Fruit fly (Drosophila melanogaster) whole organism, embryonic: ENCODE measurements around the gene CG10068.

ENCODE experiments used
- Blimp-1 ChIP-seq: fragments of 200-800 bp; sonication (Bioruptor generic); optimal IDR thresholded peaks from 3 replicates; lab custom pipeline; 2018; ENCODE audit warnings: missing biosample characterization, missing genetic modification characterization, mild to moderate bottlenecking, moderate library complexity, missing genetic modification reagents
- CG10267 ChIP-seq: fragments of 200-800 bp; sonication (Bioruptor generic); optimal IDR thresholded peaks from 2 replicates; lab custom pipeline; 2018; ENCODE audit warnings: missing biosample characterization, mild to moderate bottlenecking, missing genetic modification characterization, moderate library complexity
- CG10321 ChIP-seq: fragments of 200-800 bp; sonication (Bioruptor generic); IDR thresholded peaks from 2 replicates; pipeline ENCODE4 v1.3.6; 2022; ENCODE audit warnings: missing biosample characterization, missing genetic modification characterization
- CG10366 ChIP-seq: fragments of 200-800 bp; sonication (Bioruptor generic); IDR thresholded peaks from 2 replicates; pipeline ENCODE4 v1.3.6; 2022; ENCODE audit warnings: missing biosample characterization, missing genetic modification characterization
- CG10979 ChIP-seq: fragments of 200-800 bp; sonication (Bioruptor generic); optimal IDR thresholded peaks from 2 replicates; lab custom pipeline; 2018; ENCODE audit warnings: missing biosample characterization, mild to moderate bottlenecking, missing genetic modification characterization, moderate library complexity
- CG12769 ChIP-seq: fragments of 200-800 bp; sonication (Bioruptor generic); optimal IDR thresholded peaks from 2 replicates; lab custom pipeline; 2019; ENCODE audit warnings: missing biosample characterization, mild to moderate bottlenecking, missing genetic modification characterization, moderate library complexity
- CG15269 ChIP-seq: fragments of 200-800 bp; sonication (Bioruptor generic); optimal IDR thresholded peaks from 2 replicates; lab custom pipeline; 2018; ENCODE audit warnings: missing biosample characterization, mild to moderate bottlenecking, missing genetic modification characterization, moderate library complexity
- CG2116 ChIP-seq: fragments of 200-800 bp; sonication (Bioruptor generic); optimal IDR thresholded peaks from 3 replicates; lab custom pipeline; 2018; ENCODE audit warnings: missing biosample characterization, mild to moderate bottlenecking, missing genetic modification characterization
- CG2712 ChIP-seq: fragments of 200-800 bp; optimal IDR thresholded peaks from 3 replicates; lab custom pipeline; 2019; ENCODE audit warnings: missing biosample characterization, mild to moderate bottlenecking, missing genetic modification characterization, moderate library complexity
- CG31224 ChIP-seq: fragments of 200-800 bp; sonication (Bioruptor generic); IDR thresholded peaks from 2 replicates; pipeline ENCODE4 v1.3.6; 2022; ENCODE audit warnings: missing biosample characterization, missing genetic modification characterization
- CG34376 ChIP-seq: fragments of 200-800 bp; sonication (Bioruptor generic); optimal IDR thresholded peaks from 2 replicates; lab custom pipeline; 2018; ENCODE audit warnings: missing biosample characterization, mild to moderate bottlenecking, missing genetic modification characterization
- CG4424 ChIP-seq: fragments of 200-800 bp; sonication (Bioruptor generic); optimal IDR thresholded peaks from 3 replicates; lab custom pipeline; 2016; ENCODE audit warnings: missing biosample characterization, missing genetic modification characterization
- CG6791 ChIP-seq: fragments of 200-800 bp; sonication (Bioruptor generic); IDR thresholded peaks from 3 replicates; pipeline ENCODE4 v1.3.6; 2022; ENCODE audit warnings: missing biosample characterization, missing genetic modification characterization; ENCODE audit not compliant: partially characterized antibody
- CG7839 ChIP-seq: fragments of 200-800 bp; sonication (Bioruptor generic); optimal IDR thresholded peaks from 3 replicates; lab custom pipeline; 2018; ENCODE audit warnings: missing biosample characterization, mild to moderate bottlenecking, missing genetic modification characterization, moderate library complexity
- CG9215 ChIP-seq: fragments of 200-800 bp; sonication (Bioruptor generic); IDR thresholded peaks from 2 replicates; pipeline ENCODE4 v1.3.6; 2022; ENCODE audit warnings: missing biosample characterization, missing genetic modification characterization
- CG9437 ChIP-seq: fragments of 200-800 bp; sonication (Bioruptor generic); optimal IDR thresholded peaks from 2 replicates; lab custom pipeline; 2018; ENCODE audit warnings: missing biosample characterization, mild to moderate bottlenecking, missing genetic modification characterization
- CG9727 ChIP-seq: fragments of 200-800 bp; sonication (Bioruptor generic); optimal IDR thresholded peaks from 3 replicates; lab custom pipeline; 2017; ENCODE audit warnings: missing biosample characterization, mild to moderate bottlenecking, missing genetic modification characterization
- CoRest ChIP-seq: fragments of 200-800 bp; sonication (Bioruptor generic); optimal IDR thresholded peaks from 3 replicates; lab custom pipeline; 2018; ENCODE audit warnings: missing biosample characterization, mild to moderate bottlenecking, missing genetic modification characterization, moderate library complexity
- D19A ChIP-seq: fragments of 200-800 bp; optimal IDR thresholded peaks from 3 replicates; lab custom pipeline; 2019; ENCODE audit warnings: missing biosample characterization, mild to moderate bottlenecking, missing genetic modification characterization, moderate library complexity
- Hr78 ChIP-seq, 2 experiments: fragments of 200-800 bp in 1 of 2; fragments of >200 bp in 1 of 2; sonication (Bioruptor generic) in 1 of 2; optimal IDR thresholded peaks; 2 replicates each; lab custom pipeline; 2017 to 2019; ENCODE audit warnings: missing biosample characterization in 2 of 2, missing genetic modification characterization in 2 of 2, mild to moderate bottlenecking in 1 of 2, moderate library complexity in 1 of 2
- Hsf ChIP-seq: fragments of 200-800 bp; sonication (Bioruptor generic); optimal IDR thresholded peaks from 3 replicates; lab custom pipeline; 2016; ENCODE audit warnings: missing biosample characterization, missing genetic modification characterization
- Lim3 ChIP-seq: fragments of 200-800 bp; sonication (Bioruptor generic); IDR thresholded peaks from 2 replicates; pipeline ENCODE4 v1.3.6; 2022; ENCODE audit warnings: missing biosample characterization, missing genetic modification characterization
- NFAT ChIP-seq: fragments of 200-800 bp; sonication (Bioruptor generic); IDR thresholded peaks from 2 replicates; pipeline ENCODE4 v1.3.6; 2022; ENCODE audit warnings: missing biosample characterization, missing genetic modification characterization
- NK7.1 ChIP-seq: fragments of 200-800 bp; sonication (Bioruptor generic); optimal IDR thresholded peaks from 3 replicates; lab custom pipeline; 2016; ENCODE audit warnings: missing biosample characterization, missing genetic modification characterization
- Nf-YA ChIP-seq: fragments of 200-800 bp; sonication (Bioruptor generic); IDR thresholded peaks from 2 replicates; pipeline ENCODE4 v1.3.6; 2022; ENCODE audit warnings: missing biosample characterization, missing genetic modification characterization
- Pdp1 ChIP-seq, 2 experiments: fragments of 200-800 bp; sonication (Bioruptor generic); optimal IDR thresholded peaks; 3 replicates each; lab custom pipeline; 2016; ENCODE audit warnings: missing biosample characterization in 2 of 2, missing genetic modification characterization in 2 of 2, mild to moderate bottlenecking in 1 of 2, moderate library complexity in 1 of 2
- Rfx ChIP-seq: fragments of 200-800 bp; sonication (Bioruptor generic); IDR thresholded peaks from 2 replicates; pipeline ENCODE4 v1.3.6; 2022; ENCODE audit warnings: missing biosample characterization, missing genetic modification characterization
- Ssrp ChIP-seq: fragments of 200-800 bp; sonication (Bioruptor generic); optimal IDR thresholded peaks from 2 replicates; lab custom pipeline; 2018; ENCODE audit warnings: missing biosample characterization, mild to moderate bottlenecking, missing genetic modification characterization, moderate library complexity
- Taf1 ChIP-seq: fragments of 200-800 bp; sonication (Bioruptor generic); IDR thresholded peaks from 2 replicates; pipeline ENCODE4 v1.3.6; 2022; ENCODE audit warnings: missing biosample characterization, missing genetic modification characterization
- Xbp1 ChIP-seq: fragments of 200-800 bp; sonication (Bioruptor generic); optimal IDR thresholded peaks from 3 replicates; lab custom pipeline; 2016; ENCODE audit warnings: missing biosample characterization, mild to moderate bottlenecking, missing genetic modification characterization
- ab ChIP-seq: fragments of 200-800 bp; sonication (Bioruptor generic); optimal IDR thresholded peaks from 2 replicates; lab custom pipeline; 2016; ENCODE audit warnings: missing biosample characterization, missing genetic modification characterization
- az2 ChIP-seq: fragments of 200-800 bp; sonication (Bioruptor generic); optimal IDR thresholded peaks from 3 replicates; lab custom pipeline; 2016; ENCODE audit warnings: missing biosample characterization, missing genetic modification characterization
- chinmo ChIP-seq: fragments of 200-800 bp; sonication (Bioruptor generic); IDR thresholded peaks from 4 replicates; pipeline ENCODE4 v1.3.6; 2022; ENCODE audit warnings: missing biosample characterization, missing genetic modification characterization; ENCODE audit not compliant: partially characterized antibody
- crol ChIP-seq: fragments of 200-800 bp; sonication (Bioruptor generic); IDR thresholded peaks from 2 replicates; pipeline ENCODE4 v1.3.6; 2022; ENCODE audit warnings: missing biosample characterization, missing genetic modification characterization
- da ChIP-seq: fragments of 200-800 bp; sonication (Bioruptor generic); optimal IDR thresholded peaks from 2 replicates; lab custom pipeline; 2016; ENCODE audit warnings: missing biosample characterization, missing genetic modification characterization
- dmrt11E ChIP-seq: fragments of 200-800 bp; sonication (Bioruptor generic); optimal IDR thresholded peaks from 3 replicates; lab custom pipeline; 2018; ENCODE audit warnings: missing biosample characterization, mild to moderate bottlenecking, missing genetic modification characterization, moderate library complexity
- gsb-n ChIP-seq: fragments of 200-800 bp; sonication (Bioruptor generic); optimal IDR thresholded peaks from 3 replicates; lab custom pipeline; 2018; ENCODE audit warnings: missing biosample characterization, mild to moderate bottlenecking, missing genetic modification characterization
- hth ChIP-seq: fragments of >200 bp; optimal IDR thresholded peaks from 2 replicates; lab custom pipeline; 2017; ENCODE audit warnings: inconsistent platforms
- kni ChIP-seq: fragments of 200-800 bp; sonication (Bioruptor generic); optimal IDR thresholded peaks from 3 replicates; lab custom pipeline; 2017; ENCODE audit warnings: mild to moderate bottlenecking, missing biosample characterization, missing genetic modification reagents, missing genetic modification characterization
- lmd ChIP-seq: fragments of 200-800 bp; sonication (Bioruptor generic); IDR thresholded peaks from 2 replicates; pipeline ENCODE4 v1.3.6; 2022; ENCODE audit warnings: missing biosample characterization, missing genetic modification characterization
- nom ChIP-seq: fragments of 200-800 bp; sonication (Bioruptor generic); optimal IDR thresholded peaks from 2 replicates; lab custom pipeline; 2017; ENCODE audit warnings: missing biosample characterization, missing genetic modification characterization, mild to moderate bottlenecking, moderate library complexity, missing genetic modification reagents
- oc ChIP-seq: fragments of 200-800 bp; sonication (Bioruptor generic); optimal IDR thresholded peaks from 2 replicates; lab custom pipeline; 2018; ENCODE audit warnings: missing biosample characterization, mild to moderate bottlenecking, missing genetic modification characterization, moderate library complexity
- row ChIP-seq: fragments of 200-800 bp; sonication (Bioruptor generic); IDR thresholded peaks from 3 replicates; pipeline ENCODE4 v1.3.6; 2022; ENCODE audit warnings: missing biosample characterization, missing genetic modification characterization
- sd ChIP-seq: fragments of 200-800 bp; sonication (Bioruptor generic); optimal IDR thresholded peaks from 3 replicates; lab custom pipeline; 2018; ENCODE audit warnings: missing biosample characterization, mild to moderate bottlenecking, missing genetic modification characterization, moderate library complexity
- sens ChIP-seq: fragments of 200-800 bp; sonication (Bioruptor generic); peaks from one replicate; lab custom pipeline; 2016; ENCODE audit warnings: missing biosample characterization, missing genetic modification characterization
- seq ChIP-seq: fragments of 200-800 bp; sonication (Bioruptor generic); IDR thresholded peaks from 2 replicates; pipeline ENCODE4 v1.3.6; 2022; ENCODE audit warnings: missing biosample characterization, missing genetic modification characterization
- sr ChIP-seq: fragments of 200-800 bp; sonication (Bioruptor generic); IDR thresholded peaks from 3 replicates; pipeline ENCODE4 v1.3.6; 2022; ENCODE audit warnings: missing biosample characterization, missing genetic modification characterization
- ssp ChIP-seq: fragments of 200-800 bp; sonication (Bioruptor generic); IDR thresholded peaks from 2 replicates; pipeline ENCODE4 v1.3.6; 2022; ENCODE audit warnings: missing biosample characterization, missing genetic modification characterization
- tin ChIP-seq: fragments of 200-800 bp; sonication (Bioruptor generic); optimal IDR thresholded peaks from 3 replicates; lab custom pipeline; 2016; ENCODE audit warnings: missing biosample characterization, missing genetic modification characterization
- vvl ChIP-seq: fragments of 200-800 bp; sonication (Bioruptor generic); IDR thresholded peaks from 2 replicates; pipeline ENCODE4 v1.3.6; 2022; ENCODE audit warnings: missing biosample characterization, missing genetic modification characterization

The CG10068 gene

DNA sequence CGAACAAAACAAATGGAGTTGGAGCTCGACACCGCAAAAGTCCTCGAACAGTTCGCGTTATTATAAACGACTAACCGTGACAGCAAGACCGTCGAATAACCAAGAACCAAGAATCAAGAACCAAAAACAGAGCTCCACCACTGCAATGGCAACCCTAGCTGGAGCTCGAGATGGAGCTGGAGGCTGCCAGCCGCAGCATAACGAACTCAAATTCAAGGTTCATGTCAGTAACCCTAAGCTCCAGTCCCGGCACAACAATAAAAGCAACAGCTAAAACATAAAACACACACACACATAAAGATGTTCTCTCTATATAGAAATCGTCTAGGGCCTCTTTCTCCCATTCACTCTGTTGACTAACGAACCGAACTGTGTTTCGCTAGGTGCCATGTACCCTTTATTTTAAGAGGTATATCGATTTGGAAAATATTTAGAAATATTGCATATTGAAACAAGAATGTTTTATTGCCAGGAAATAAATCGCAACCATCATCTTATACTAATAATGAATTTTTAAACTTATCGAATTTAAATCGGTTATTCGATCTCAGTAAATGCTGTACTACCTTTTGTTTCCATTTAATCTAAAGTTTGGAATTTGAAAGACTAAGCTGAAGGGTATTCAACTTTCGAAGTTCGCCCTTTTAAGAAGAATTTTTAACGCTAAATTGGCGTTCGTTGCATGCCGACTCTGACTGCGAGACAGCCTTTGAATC lies 43.7 kb upstream of the CG10068 start (continued):
- TF ChIP-seq dmrt11E (peak; percentile 59), sd (tag; lab: Kevin White, UChicago) (no peak), da (GFP tag; lab: Kevin White, UChicago) (no peak), Ssrp (tag; lab: Kevin White, UChicago) (peak; percentile 34), lmd (GFP tag; lab: Robert Waterston, UW) (no peak), CG10267 (tag; lab: Kevin White, UChicago) (peak; percentile 39), tin (GFP tag; lab: Kevin White, UChicago) (peak; percentile 2), NK7.1 (no peak), ab (GFP tag; lab: Kevin White, UChicago) (no peak), Lim3 (GFP tag; lab: Robert Waterston, UW) (no peak), Blimp-1 (peak; percentile 57), az2 (GFP tag; lab: Kevin White, UChicago) (peak; percentile 7), Hsf (GFP tag; lab: Kevin White, UChicago) (peak; percentile 20), CG10979 (tag; lab: Kevin White, UChicago) (peak; percentile 62), CG34376 (no peak), CG31224 (GFP tag; lab: Robert Waterston, UW) (no peak), ssp (GFP tag; lab: Robert Waterston, UW) (no peak), CG10366 (no peak), row (GFP tag; lab: Robert Waterston, UW) (peak; percentile 33; the same call in 1 of the 3 replicates), CoRest (peak; percentile 11), CG2712 (tag; lab: Kevin White, UChicago) (peak; percentile 65), CG6791 (GFP tag; lab: Robert Waterston, UW) (no peak), CG9727 (GFP tag; lab: Kevin White, UChicago) (peak; percentile 16), CG7839 (tag; lab: Kevin White, UChicago) (no peak), hth (lab: Kevin White, UChicago) (no peak), Xbp1 (GFP tag; lab: Kevin White, UChicago) (peak; percentile 5), Taf1 (GFP tag; lab: Robert Waterston, UW) (no peak), D19A (tag; lab: Kevin White, UChicago) (peak; percentile 59), CG2116 (no peak), nom (GFP tag; lab: Kevin White, UChicago) (peak; percentile 23), NFAT (GFP tag; lab: Robert Waterston, UW) (no peak), seq (GFP tag; lab: Robert Waterston, UW) (no peak)

DNA sequence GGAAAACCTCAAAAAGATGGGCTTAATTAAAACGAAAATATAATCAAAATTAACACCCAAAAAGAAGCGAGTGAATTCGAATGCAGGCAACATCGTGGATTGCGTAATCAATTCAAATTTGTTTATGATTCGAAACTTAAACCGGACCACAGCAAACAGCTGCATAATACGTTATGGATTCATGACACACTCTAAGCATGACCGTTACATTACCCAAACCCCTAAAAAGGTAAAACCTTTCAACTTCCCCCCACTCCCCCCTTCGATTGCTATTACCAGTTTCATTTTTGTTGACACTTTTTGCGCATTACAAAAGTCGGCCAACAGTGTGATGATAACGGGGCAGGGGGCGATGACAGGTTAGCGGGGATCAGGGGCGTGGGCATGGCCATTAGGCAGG lies 42.1 kb upstream of the CG10068 start:
- no peak for TF ChIP-seq CG10321 (GFP tag; lab: Robert Waterston, UW)
- peak; percentile 84 for TF ChIP-seq kni
- peak; percentile 29; the same call in 1 of the 2 replicates for TF ChIP-seq crol
- TF ChIP-seq Blimp-1, result peak; percentile 33
- TF ChIP-seq CG9437 (GFP tag; lab: Kevin White, UChicago), result no peak
- no peak for TF ChIP-seq CG2116
- TF ChIP-seq Pdp1 (GFP tag; optimal IDR thresholded peaks at IDR 0.05; lab: Kevin White, UChicago), result peak in 1 of 2 experiments; percentile 87
- peak in 1 of 2 experiments; percentile 89 for TF ChIP-seq Hr78 (GFP tag; optimal IDR thresholded peaks at IDR 0.05; lab: Kevin White, UChicago)
- no peak for TF ChIP-seq Nf-YA (GFP tag; lab: Robert Waterston, UW)
- peak; percentile 8 for TF ChIP-seq oc (tag; lab: Kevin White, UChicago)
- TF ChIP-seq CG15269, result peak; percentile 12
- no peak for TF ChIP-seq gsb-n
- 0 out of 4 replicates have a peak, but pooled peaks have one; percentile 46 for TF ChIP-seq chinmo (GFP tag; lab: Robert Waterston, UW)
- TF ChIP-seq CG9215, result no peak
- 0 out of 2 replicates have a peak, but pooled peaks have one; percentile 20 for TF ChIP-seq Rfx (GFP tag; lab: Robert Waterston, UW)
- 0 out of 3 replicates have a peak, but pooled peaks have one; percentile 45 for TF ChIP-seq sr (GFP tag; lab: Robert Waterston, UW)
- TF ChIP-seq sens (GFP tag; lab: Kevin White, UChicago), result peak; percentile 19
- TF ChIP-seq CG12769 (tag; lab: Kevin White, UChicago), result peak; percentile 16
- TF ChIP-seq vvl (GFP tag; lab: Robert Waterston, UW), result peak; percentile 62; the same call in 1 of the 2 replicates
- TF ChIP-seq CG4424, result no peak
